Worm (Caenorhabditis elegans): ENCODE results near the gene Y53F4B.36.

Gene Y53F4B.36

ce11 chrII:15145594-15145993 is 30.1 kb upstream of the Y53F4B.36 start, which contains the start of gene Y53F4B.27:
TSS of gene Y53F4B.27 (plus strand) at chrII:15145894.
- TF ChIP-seq skn-1 (tag; optimal IDR thresholded peaks at IDR 0.05): no peak
- TF ChIP-seq elt-1 (tag; optimal IDR thresholded peaks at IDR 0.05): no peak
- TF ChIP-seq ama-1 (optimal IDR thresholded peaks at IDR 0.05): no peak
- no peak for TF ChIP-seq egl-27 (tag; optimal IDR thresholded peaks at IDR 0.05)
- no peak for TF ChIP-seq nhr-12 (tag; optimal IDR thresholded peaks at IDR 0.05)
- no peak for TF ChIP-seq mab-5 (tag; optimal IDR thresholded peaks at IDR 0.05)
- no peak for TF ChIP-seq unc-55 (GFP tag; optimal IDR thresholded peaks at IDR 0.05)

- TF ChIP-seq nhr-21 (tag; optimal IDR thresholded peaks at IDR 0.05) (no peak), unc-55 (GFP tag; optimal IDR thresholded peaks at IDR 0.05) (no peak), alr-1 (tag; optimal IDR thresholded peaks at IDR 0.05) (no peak), lin-11 (tag; optimal IDR thresholded peaks at IDR 0.05) (no peak), blmp-1 (tag; optimal IDR thresholded peaks at IDR 0.05; ENCODE audit: insufficient read depth) (no peak), ceh-82 (tag; optimal IDR thresholded peaks at IDR 0.05) (no peak)
Measured at ce11 chrII:15148442-15148841, 27.3 kb upstream of the Y53F4B.36 start.

ce11 chrII:15157880-15158279 is 17.9 kb upstream of the Y53F4B.36 start, which contains the start of gene ptr-20:
TSS of gene ptr-20 (plus strand) at chrII:15158180.
- TF ChIP-seq snpc-4 (tag; optimal IDR thresholded peaks at IDR 0.05): no peak
- TF ChIP-seq F13H6.1 (tag; optimal IDR thresholded peaks at IDR 0.05): no peak
- TF ChIP-seq zag-1 (tag; optimal IDR thresholded peaks at IDR 0.05): no peak
- TF ChIP-seq elt-3 (tag; optimal IDR thresholded peaks at IDR 0.05): no peak
- no peak for TF ChIP-seq sma-9 (GFP tag; optimal IDR thresholded peaks at IDR 0.05)
- TF ChIP-seq sma-9 (tag; optimal IDR thresholded peaks at IDR 0.05): no peak
- TF ChIP-seq peb-1 (tag; optimal IDR thresholded peaks at IDR 0.05): no peak
- no peak for TF ChIP-seq lin-11 (tag; optimal IDR thresholded peaks at IDR 0.05)
- no peak for TF ChIP-seq unc-39 (tag; optimal IDR thresholded peaks at IDR 0.05)
- TF ChIP-seq ztf-4 (tag; optimal IDR thresholded peaks at IDR 0.05): no peak
- TF ChIP-seq lin-39 (tag; optimal IDR thresholded peaks at IDR 0.05): no peak
- no peak for TF ChIP-seq dmd-4 (tag; optimal IDR thresholded peaks at IDR 0.05)
- TF ChIP-seq ztf-1 (GFP tag; conservative IDR thresholded peaks at IDR 0.05): no peak
- no peak for TF ChIP-seq mdl-1 (tag; optimal IDR thresholded peaks at IDR 0.05)

ce11 chrII:15158364-15158763 is 17.4 kb upstream of the Y53F4B.36 start:
- TF ChIP-seq Y55F3AM.14 (GFP tag; optimal IDR thresholded peaks at IDR 0.05) (no peak), blmp-1 (tag; optimal IDR thresholded peaks at IDR 0.05; ENCODE audit: insufficient read depth) (no peak), lin-39 (tag; optimal IDR thresholded peaks at IDR 0.05) (no peak), mbf-1 (tag; optimal IDR thresholded peaks at IDR 0.05) (no peak), F13H6.1 (tag; optimal IDR thresholded peaks at IDR 0.05) (no peak), nhr-11 (tag; optimal IDR thresholded peaks at IDR 0.05) (no peak), nhr-6 (tag; optimal IDR thresholded peaks at IDR 0.05) (no peak), nhr-23 (tag; optimal IDR thresholded peaks at IDR 0.05) (no peak), nhr-25 (tag; optimal IDR thresholded peaks at IDR 0.05) (no peak), skn-1 (tag; optimal IDR thresholded peaks at IDR 0.05) (no peak)

- TF ChIP-seq nhr-6 (tag; optimal IDR thresholded peaks at IDR 0.05) (no peak), fos-1 (tag; optimal IDR thresholded peaks at IDR 0.05) (peak; percentile 25)
Measured at ce11 chrII:15164453-15164852, 11.3 kb upstream of the Y53F4B.36 start, which contains the start of gene gst-26. TSS of gene gst-26 (minus strand) at chrII:15164553.

ce11 chrII:15165681-15166235 is 10.0 kb upstream of the Y53F4B.36 start, which contains the start of gene gst-27:
TSS of gene gst-27 (minus strand) at chrII:15165731.
- TF ChIP-seq ztf-11 (tag; optimal IDR thresholded peaks at IDR 0.05) (no peak), nhr-129 (tag; optimal IDR thresholded peaks at IDR 0.05) (peak; percentile 94), alr-1 (tag; optimal IDR thresholded peaks at IDR 0.05) (no peak), ceh-82 (tag; optimal IDR thresholded peaks at IDR 0.05) (peak; percentile 27), blmp-1 (tag; optimal IDR thresholded peaks at IDR 0.05; ENCODE audit: insufficient read depth) (peak; percentile 7), nhr-10 (tag; optimal IDR thresholded peaks at IDR 0.05) (no peak), gmeb-1 (tag; optimal IDR thresholded peaks at IDR 0.05) (peak; percentile 75), lsy-2 (tag; optimal IDR thresholded peaks at IDR 0.05) (peak; percentile 62 to 78), mab-5 (tag; optimal IDR thresholded peaks at IDR 0.05) (peak; percentile 72), ztf-4 (tag; optimal IDR thresholded peaks at IDR 0.05) (peak; percentile 81), nhr-237 (tag; optimal IDR thresholded peaks at IDR 0.05) (no peak), lin-13 (GFP tag; optimal IDR thresholded peaks at IDR 0.05) (peak; percentile 86), unc-62 (GFP tag; optimal IDR thresholded peaks at IDR 0.05) (no peak), aly-2 (tag; optimal IDR thresholded peaks at IDR 0.05) (no peak), elt-1 (tag; optimal IDR thresholded peaks at IDR 0.05) (no peak), sem-4 (tag; optimal IDR thresholded peaks at IDR 0.05) (peak; percentile 61), nhr-21 (tag; optimal IDR thresholded peaks at IDR 0.05) (peak; percentile 81), F13H6.1 (tag; optimal IDR thresholded peaks at IDR 0.05) (peak; percentile 70), ama-1 (optimal IDR thresholded peaks at IDR 0.05) (no peak), sma-3 (GFP tag; optimal IDR thresholded peaks at IDR 0.05) (peak; percentile 82), skn-1 (tag; optimal IDR thresholded peaks at IDR 0.05) (no peak), peb-1 (tag; optimal IDR thresholded peaks at IDR 0.05) (no peak), egl-27 (tag; optimal IDR thresholded peaks at IDR 0.05) (peak; percentile 47)
